Worm (Caenorhabditis elegans) whole organism, late embryonic: Measurements from ENCODE around the gene cpf-2.

Experiments used
- ama-1 ChIP-seq: fragments of 150-350 bp; optimal IDR thresholded peaks from 2 replicates; lab custom pipeline; 2014
- ceh-2 ChIP-seq: sonication (generic microtip); optimal IDR thresholded peaks from 2 replicates; lab custom pipeline; 2016; ENCODE audit warnings: missing genotype, missing genetic modification characterization, missing compliant biosample characterization
- elt-2 ChIP-seq: sonication (generic microtip); optimal IDR thresholded peaks from 2 replicates; lab custom pipeline; 2016; ENCODE audit warnings: missing genetic modification reagents, missing genetic modification characterization, missing compliant biosample characterization
- fax-1 ChIP-seq: sonication (generic microtip); optimal IDR thresholded peaks from 2 replicates; lab custom pipeline; 2016; ENCODE audit warnings: missing genotype, missing genetic modification characterization, missing compliant biosample characterization

- TF ChIP-seq ceh-2 (tag; lab: Kevin White, UChicago): no peak
- no peak for TF ChIP-seq elt-2 (tag; lab: Kevin White, UChicago)
- TF ChIP-seq ama-1 (lab: Kevin White, UChicago): no peak
- TF ChIP-seq fax-1 (tag; lab: Kevin White, UChicago): no peak
These were observed 33.9 kb upstream of the cpf-2 start for ce11 chrIII:13302578-13302977.
